Worm (Caenorhabditis elegans) whole organism, L2 larva: ENCODE data around the gene gsp-2.
A peak's percentile ranks its signal among the peaks of the same experiment; 100 is the strongest.

Experiments used
- F13H6.1 ChIP-seq: sonication (generic microtip); optimal IDR thresholded peaks from 2 replicates; lab custom pipeline; 2016; ENCODE audit warnings: missing genetic modification characterization, missing compliant biosample characterization
- R02D3.7 ChIP-seq: fragments of 150-350 bp; optimal IDR thresholded peaks from 2 replicates; lab custom pipeline; 2014; ENCODE audit warnings: missing biosample characterization, missing genetic modification characterization
- Y55F3AM.14 ChIP-seq: fragments of 200-800 bp; sonication (Bioruptor generic); optimal IDR thresholded peaks from 2 replicates; lab custom pipeline; 2018; ENCODE audit warnings: mild to moderate bottlenecking, missing genetic modification characterization, missing compliant biosample characterization
- ZK546.5 ChIP-seq: sonication (generic microtip); optimal IDR thresholded peaks from 2 replicates; lab custom pipeline; 2017; ENCODE audit warnings: missing biosample characterization, missing genetic modification characterization
- alr-1 ChIP-seq: fragments of 150-350 bp; optimal IDR thresholded peaks from 2 replicates; lab custom pipeline; 2014; ENCODE audit warnings: missing biosample characterization, missing genetic modification characterization
- aly-2 ChIP-seq: fragments of 150-350 bp; optimal IDR thresholded peaks from 2 replicates; lab custom pipeline; 2014; ENCODE audit warnings: missing biosample characterization, missing genetic modification characterization
- ama-1 ChIP-seq: fragments of 150-350 bp; optimal IDR thresholded peaks from 2 replicates; lab custom pipeline; 2018; ENCODE audit warnings: inconsistent platforms
- blmp-1 ChIP-seq: sonication (generic microtip); optimal IDR thresholded peaks from 2 replicates; lab custom pipeline; 2017; ENCODE audit warnings: missing genetic modification characterization, mild to moderate bottlenecking, missing compliant biosample characterization, antibody characterized with exemption, moderate library complexity; ENCODE audit not compliant: insufficient read depth
- ceh-16 ChIP-seq: fragments of 150-350 bp; optimal IDR thresholded peaks from 2 replicates; lab custom pipeline; 2014; ENCODE audit warnings: missing biosample characterization, missing genetic modification characterization
- crh-2 ChIP-seq: sonication (generic microtip); optimal IDR thresholded peaks from 2 replicates; lab custom pipeline; 2017; ENCODE audit warnings: missing biosample characterization, missing genetic modification characterization
- dmd-4 ChIP-seq: sonication (generic microtip); optimal IDR thresholded peaks from 2 replicates; lab custom pipeline; 2017; ENCODE audit warnings: missing biosample characterization, missing genetic modification characterization
- egl-27 ChIP-seq: sonication (generic microtip); optimal IDR thresholded peaks from 3 replicates; lab custom pipeline; 2017; ENCODE audit warnings: missing biosample characterization, missing genetic modification reagents, missing genetic modification characterization
- elt-1 ChIP-seq: fragments of 150-350 bp; optimal IDR thresholded peaks from 2 replicates; lab custom pipeline; 2014; ENCODE audit warnings: missing biosample characterization, missing genetic modification characterization
- fos-1 ChIP-seq: fragments of 150-350 bp; optimal IDR thresholded peaks from 2 replicates; lab custom pipeline; 2014; ENCODE audit warnings: missing biosample characterization, missing genetic modification characterization
- lin-11 ChIP-seq: fragments of 150-350 bp; sonication (generic microtip); optimal IDR thresholded peaks from 2 replicates; lab custom pipeline; 2014; ENCODE audit warnings: missing biosample characterization, missing genetic modification characterization, inconsistent platforms, mixed read lengths
- lin-39 ChIP-seq: fragments of 150-350 bp; optimal IDR thresholded peaks from 2 replicates; lab custom pipeline; 2014; ENCODE audit warnings: missing biosample characterization, missing genetic modification reagents, missing genetic modification characterization
- lsy-2 ChIP-seq, 2 experiments: fragments of 150-350 bp in 1 of 2; sonication (generic microtip) in 1 of 2; optimal IDR thresholded peaks; 2 replicates each; lab custom pipeline; 2014 to 2017; ENCODE audit warnings: missing biosample characterization in 2 of 2, missing genetic modification characterization in 2 of 2
- mbf-1 ChIP-seq: sonication (generic microtip); optimal IDR thresholded peaks from 2 replicates; lab custom pipeline; 2017; ENCODE audit warnings: missing biosample characterization, missing genetic modification characterization
- mdl-1 ChIP-seq, 2 experiments: fragments of 150-350 bp in 1 of 2; sonication (generic microtip) in 1 of 2; optimal IDR thresholded peaks; 2 replicates each; lab custom pipeline; 2017; ENCODE audit warnings: missing biosample characterization in 2 of 2, missing genetic modification characterization in 2 of 2
- nhr-10 ChIP-seq: sonication (generic microtip); optimal IDR thresholded peaks from 2 replicates; lab custom pipeline; 2017; ENCODE audit warnings: missing biosample characterization, missing genetic modification characterization
- nhr-11 ChIP-seq: fragments of 150-350 bp; optimal IDR thresholded peaks from 2 replicates; lab custom pipeline; 2014; ENCODE audit warnings: missing biosample characterization, missing genetic modification characterization
- nhr-129 ChIP-seq: fragments of 150-350 bp; optimal IDR thresholded peaks from 2 replicates; lab custom pipeline; 2014; ENCODE audit warnings: missing biosample characterization, missing genetic modification characterization
- nhr-21 ChIP-seq: fragments of 150-350 bp; optimal IDR thresholded peaks from 2 replicates; lab custom pipeline; 2014; ENCODE audit warnings: missing biosample characterization, missing genetic modification characterization
- nhr-23 ChIP-seq: fragments of 150-350 bp; optimal IDR thresholded peaks from 2 replicates; lab custom pipeline; 2014; ENCODE audit warnings: missing biosample characterization, missing genetic modification reagents, missing genetic modification characterization
- nhr-25 ChIP-seq: fragments of 150-350 bp; sonication (generic microtip); optimal IDR thresholded peaks from 3 replicates; lab custom pipeline; 2014; ENCODE audit warnings: missing biosample characterization, missing genetic modification characterization
- nhr-6 ChIP-seq: fragments of 150-350 bp; optimal IDR thresholded peaks from 2 replicates; lab custom pipeline; 2014; ENCODE audit warnings: missing biosample characterization, missing genetic modification characterization
- peb-1 ChIP-seq: fragments of 150-350 bp; optimal IDR thresholded peaks from 2 replicates; lab custom pipeline; 2014; ENCODE audit warnings: missing biosample characterization, missing genetic modification characterization
- sem-4 ChIP-seq: fragments of 150-350 bp; optimal IDR thresholded peaks from 2 replicates; lab custom pipeline; 2014; ENCODE audit warnings: missing biosample characterization, missing genetic modification reagents, missing genetic modification characterization
- sma-3 ChIP-seq: sonication (generic microtip); optimal IDR thresholded peaks from 2 replicates; lab custom pipeline; 2016; ENCODE audit warnings: missing genetic modification reagents, missing genetic modification characterization, missing compliant biosample characterization
- sma-9 ChIP-seq, 2 experiments: fragments of 150-350 bp in 1 of 2; sonication (generic microtip) in 1 of 2; optimal IDR thresholded peaks; 2 replicates each; lab custom pipeline; 2014 to 2016; ENCODE audit warnings: missing genetic modification characterization in 2 of 2, mild to moderate bottlenecking in 1 of 2, missing biosample characterization in 1 of 2, missing compliant biosample characterization in 1 of 2, missing genetic modification reagents in 1 of 2, moderate library complexity in 1 of 2
- snpc-4 ChIP-seq: fragments of 150-350 bp; optimal IDR thresholded peaks from 2 replicates; lab custom pipeline; 2014; ENCODE audit warnings: missing biosample characterization, missing genetic modification characterization
- unc-39 ChIP-seq: fragments of 150-350 bp; optimal IDR thresholded peaks from 2 replicates; lab custom pipeline; 2014; ENCODE audit warnings: missing biosample characterization, missing genetic modification characterization
- unc-55 ChIP-seq: fragments of 150-350 bp; sonication (generic microtip); optimal IDR thresholded peaks from 3 replicates; lab custom pipeline; 2014; ENCODE audit warnings: missing biosample characterization, missing genetic modification reagents, missing genetic modification characterization
- unc-62 ChIP-seq: fragments of 150-350 bp; optimal IDR thresholded peaks from 2 replicates; lab custom pipeline; 2014; ENCODE audit warnings: missing biosample characterization, missing genetic modification reagents, missing genetic modification characterization
- ztf-1 ChIP-seq: fragments of 200-800 bp; sonication (Bioruptor generic); conservative IDR thresholded peaks from 2 replicates; pipeline ENCODE4 v1.3.6; 2022; ENCODE audit warnings: missing genetic modification characterization, missing compliant biosample characterization
- ztf-11 ChIP-seq: sonication (generic microtip); optimal IDR thresholded peaks from 2 replicates; lab custom pipeline; 2017; ENCODE audit warnings: missing biosample characterization, missing genetic modification characterization
- ztf-4 ChIP-seq: fragments of 150-350 bp; optimal IDR thresholded peaks from 2 replicates; lab custom pipeline; 2014; ENCODE audit warnings: missing biosample characterization, missing genetic modification characterization

The gsp-2 gene

DNA sequence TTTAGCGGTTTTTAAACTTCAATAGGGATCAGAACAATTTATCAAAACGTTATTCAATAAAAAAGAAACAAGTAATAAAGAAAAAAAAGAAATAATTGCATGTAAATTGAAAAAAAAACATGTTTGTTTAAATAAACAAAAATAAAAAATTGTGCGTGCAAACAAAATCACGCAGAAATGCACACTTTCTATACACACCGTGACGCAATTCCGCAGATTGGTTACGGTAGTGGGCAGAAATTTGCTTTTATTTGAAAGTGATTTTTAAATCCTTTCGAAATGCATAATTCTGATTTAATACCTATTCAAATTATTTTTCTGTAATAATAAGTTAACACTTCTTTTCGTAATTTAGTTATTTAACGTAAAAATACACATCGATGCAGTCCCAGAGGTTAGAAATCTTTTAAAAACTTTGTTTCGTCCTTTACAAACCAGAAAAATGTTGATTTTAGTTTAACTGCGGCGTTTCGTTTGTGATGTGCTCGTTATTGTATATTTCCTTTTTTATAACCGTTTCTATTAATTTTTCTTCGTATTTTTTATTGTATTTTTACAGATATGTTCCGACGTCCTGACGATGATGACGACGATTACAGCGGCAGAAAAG is 43.2 kb upstream of the gsp-2 start, which contains the start of gene cwf-19L2:
TSS of gene cwf-19L2 (plus strand) at position 560 of the 610 bp plus-strand sequence.
- TF ChIP-seq sma-3 (no peak), lsy-2 (tag; optimal IDR thresholded peaks at IDR 0.05; lab: Kevin White, UChicago) (peak in 1 of 2 experiments; percentile 80)
- TF ChIP-seq, all 48 proteins: peak for 1

DNA sequence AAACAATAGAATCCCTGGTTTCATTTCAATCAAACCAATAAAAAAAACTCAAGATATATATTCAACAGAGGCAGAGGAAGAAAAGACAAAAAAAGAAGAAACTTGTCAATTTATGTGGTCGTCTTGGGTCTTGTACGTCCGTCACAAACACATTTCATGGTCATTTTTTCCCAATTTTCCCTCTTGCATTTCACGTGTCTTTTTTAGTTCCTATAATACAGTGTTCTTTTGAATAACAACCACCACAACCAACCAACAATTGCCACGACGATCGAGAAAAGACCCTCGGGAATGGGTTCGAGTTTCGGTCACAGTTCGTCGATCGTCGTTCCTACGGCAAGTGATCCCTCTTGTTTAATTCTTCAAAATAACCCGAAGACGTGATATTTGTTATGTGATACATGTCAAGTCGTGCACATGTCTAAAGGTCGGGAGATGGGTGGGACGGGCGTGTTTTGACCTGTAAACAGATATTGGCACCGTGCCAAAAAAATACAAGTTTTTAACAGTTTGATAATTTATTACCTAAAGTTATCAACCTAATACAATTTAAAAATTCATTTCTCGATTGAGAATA is 40.2 kb upstream of the gsp-2 start:
- TF ChIP-seq sem-4 = peak; percentile 52
- TF ChIP-seq dmd-4 (tag; lab: Kevin White, UChicago) = no peak
- no peak for TF ChIP-seq ama-1 (lab: Kevin White, UChicago)
- TF ChIP-seq crh-2 (tag; lab: Kevin White, UChicago) = peak; percentile 56
- TF ChIP-seq lsy-2 (tag; optimal IDR thresholded peaks at IDR 0.05; lab: Kevin White, UChicago) = peak in 1 of 2 experiments; percentile 13
- peak; percentile 7 for TF ChIP-seq blmp-1 (tag; lab: Kevin White, UChicago)
- TF ChIP-seq nhr-10 (tag; lab: Kevin White, UChicago) = no peak
- TF ChIP-seq lin-11 (tag; lab: Kevin White, UChicago) = no peak
- no peak for TF ChIP-seq elt-1 (tag; lab: Kevin White, UChicago)
- TF ChIP-seq ztf-11 (tag; lab: Kevin White, UChicago) = no peak
- TF ChIP-seq ZK546.5 (tag; lab: Kevin White, UChicago) = no peak
- no peak for TF ChIP-seq nhr-23 (tag; lab: Kevin White, UChicago)
- no peak for TF ChIP-seq ztf-1 (GFP tag; lab: Robert Waterston, UW)
- TF ChIP-seq alr-1 (tag; lab: Kevin White, UChicago) = no peak
- no peak for TF ChIP-seq F13H6.1 (tag; lab: Kevin White, UChicago)
- TF ChIP-seq ztf-4 (tag; lab: Kevin White, UChicago) = no peak
- TF ChIP-seq R02D3.7 (tag; lab: Kevin White, UChicago) = no peak
- TF ChIP-seq unc-39 (tag; lab: Kevin White, UChicago) = no peak
- no peak for TF ChIP-seq nhr-11 (tag; lab: Kevin White, UChicago)
- TF ChIP-seq sma-9 (GFP tag; optimal IDR thresholded peaks at IDR 0.05; lab: Kevin White, UChicago) = no peak
- TF ChIP-seq sma-9 (tag; optimal IDR thresholded peaks at IDR 0.05; lab: Kevin White, UChicago) = no peak
- TF ChIP-seq peb-1 (tag; lab: Kevin White, UChicago) = no peak
- no peak for TF ChIP-seq snpc-4
- TF ChIP-seq nhr-25 (tag; lab: Kevin White, UChicago) = peak; percentile 69
- TF ChIP-seq nhr-129 (tag; lab: Kevin White, UChicago) = no peak
- no peak for TF ChIP-seq fos-1 (tag; lab: Kevin White, UChicago)

DNA sequence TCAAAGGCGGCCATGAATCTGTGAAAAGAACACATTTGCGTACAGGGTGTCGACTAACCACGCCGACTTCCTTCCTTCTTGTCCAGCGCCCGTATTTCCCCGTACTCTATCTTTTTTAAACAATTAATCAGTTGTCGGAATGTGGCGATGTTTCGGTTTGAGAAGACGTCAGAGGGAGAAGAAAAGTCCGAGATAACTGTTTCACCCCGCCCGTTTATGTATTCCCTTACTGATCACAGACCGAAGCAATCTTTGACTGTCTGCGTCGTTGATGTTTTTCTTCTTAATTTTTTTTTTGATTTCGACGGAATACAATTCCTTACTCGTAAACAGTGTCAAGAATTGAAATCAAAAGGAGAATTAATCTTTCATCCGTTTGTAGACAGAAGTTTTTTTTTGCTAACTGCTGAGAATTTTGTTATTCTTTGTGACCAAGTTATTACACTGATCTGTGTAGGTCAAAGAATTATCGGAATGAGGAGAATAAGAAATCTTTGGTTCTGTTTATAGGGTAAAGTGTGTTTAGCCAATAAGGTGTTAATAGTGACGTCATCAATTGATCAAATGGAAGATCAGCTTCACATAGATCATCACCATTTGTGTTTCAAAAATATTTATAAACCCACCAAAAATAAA is 39.2 kb upstream of the gsp-2 start:
- TF ChIP-seq mdl-1 (tag; optimal IDR thresholded peaks at IDR 0.05; lab: Kevin White, UChicago) (no peak), ztf-1 (GFP tag; lab: Robert Waterston, UW) (no peak), peb-1 (tag; lab: Kevin White, UChicago) (no peak), nhr-6 (tag; lab: Kevin White, UChicago) (no peak), sma-9 (GFP tag; optimal IDR thresholded peaks at IDR 0.05; lab: Kevin White, UChicago) (peak; percentile 71), sma-9 (tag; optimal IDR thresholded peaks at IDR 0.05; lab: Kevin White, UChicago) (no peak), nhr-10 (tag; lab: Kevin White, UChicago) (peak; percentile 28), lin-39 (tag; lab: Kevin White, UChicago) (no peak), crh-2 (tag; lab: Kevin White, UChicago) (peak; percentile 3), unc-55 (GFP tag; lab: Kevin White, UChicago) (no peak), nhr-21 (peak; percentile 10), snpc-4 (no peak), blmp-1 (tag; lab: Kevin White, UChicago) (peak; percentile 16), nhr-23 (tag; lab: Kevin White, UChicago) (no peak), sma-3 (peak; percentile 45), nhr-129 (tag; lab: Kevin White, UChicago) (no peak), elt-1 (tag; lab: Kevin White, UChicago) (no peak), aly-2 (tag; lab: Kevin White, UChicago) (no peak), ztf-11 (tag; lab: Kevin White, UChicago) (no peak), unc-62 (GFP tag; lab: Kevin White, UChicago) (no peak), egl-27 (no peak), R02D3.7 (tag; lab: Kevin White, UChicago) (no peak), F13H6.1 (tag; lab: Kevin White, UChicago) (no peak), Y55F3AM.14 (GFP tag; lab: Kevin White, UChicago) (no peak), ceh-16 (tag; lab: Kevin White, UChicago) (peak; percentile 7), nhr-25 (tag; lab: Kevin White, UChicago) (peak; percentile 52), dmd-4 (tag; lab: Kevin White, UChicago) (no peak), fos-1 (tag; lab: Kevin White, UChicago) (no peak), mbf-1 (no peak)
